Worm (Caenorhabditis elegans) whole organism, L4 larva: ENCODE data around the gene srh-303.

ENCODE experiments used
- F26F4.8 ChIP-seq: fragments of 200-800 bp; sonication (Bioruptor generic); conservative IDR thresholded peaks from 2 replicates; pipeline ENCODE4 v1.3.6; 2022; ENCODE audit warnings: missing genetic modification characterization, missing compliant biosample characterization
- F49E8.2 ChIP-seq: sonication (generic microtip); optimal IDR thresholded peaks from 2 replicates; lab custom pipeline; 2016; ENCODE audit warnings: missing compliant biosample characterization, mild to moderate bottlenecking, missing genetic modification characterization, borderline replicate concordance
- R02D3.7 ChIP-seq: fragments of 150-350 bp; sonication (generic microtip); optimal IDR thresholded peaks from 3 replicates; lab custom pipeline; 2014; ENCODE audit warnings: missing biosample characterization, missing genetic modification characterization
- T20F7.1 ChIP-seq: fragments of 200-800 bp; sonication (Bioruptor generic); optimal IDR thresholded peaks from 2 replicates; lab custom pipeline; 2018; ENCODE audit warnings: mild to moderate bottlenecking, missing genetic modification characterization, missing compliant biosample characterization
- T26A8.4 ChIP-seq: fragments of 200-800 bp; sonication (Bioruptor generic); IDR thresholded peaks from 2 replicates; pipeline ENCODE4 v1.3.6; 2022; ENCODE audit warnings: missing genetic modification characterization, missing compliant biosample characterization
- Y75B8A.6 ChIP-seq: fragments of 200-800 bp; sonication (Bioruptor generic); IDR thresholded peaks from 2 replicates; pipeline ENCODE4 v1.3.6; 2022; ENCODE audit warnings: missing genetic modification reagents, missing genetic modification characterization, missing compliant biosample characterization
- aha-1 ChIP-seq: fragments of 150-350 bp; peaks from one replicate; lab custom pipeline; 2014; ENCODE audit warnings: missing biosample characterization, missing genetic modification characterization
- attf-4 ChIP-seq: sonication (generic microtip); optimal IDR thresholded peaks from 3 replicates; lab custom pipeline; 2017; ENCODE audit warnings: missing biosample characterization, missing genetic modification characterization
- ceh-28 ChIP-seq: fragments of 150-350 bp; optimal IDR thresholded peaks from 2 replicates; lab custom pipeline; 2014; ENCODE audit warnings: missing biosample characterization, missing genetic modification reagents, missing genetic modification characterization
- ceh-32 ChIP-seq: sonication (generic microtip); optimal IDR thresholded peaks from 2 replicates; lab custom pipeline; 2016; ENCODE audit warnings: mild to moderate bottlenecking, missing genetic modification characterization, missing compliant biosample characterization; ENCODE audit not compliant: poor library complexity
- ces-1 ChIP-seq: fragments of 150-350 bp; sonication (generic microtip); optimal IDR thresholded peaks from 4 replicates; lab custom pipeline; 2014; ENCODE audit warnings: missing biosample characterization, missing genetic modification reagents, missing genetic modification characterization
- ctbp-1 ChIP-seq: fragments of 200-800 bp; sonication (Bioruptor generic); IDR thresholded peaks from 2 replicates; pipeline ENCODE4 v1.3.6; 2022; ENCODE audit warnings: missing genetic modification reagents, missing genetic modification characterization, missing compliant biosample characterization
- daf-16 ChIP-seq, 3 experiments: sonication (generic microtip); optimal IDR thresholded peaks; 2 replicates each; lab custom pipeline; 2016 to 2017; ENCODE audit warnings: missing genetic modification characterization in 3 of 3, missing genetic modification reagents in 3 of 3, mild to moderate bottlenecking in 2 of 3, missing compliant biosample characterization in 2 of 3, missing biosample characterization in 1 of 3, moderate library complexity in 1 of 3
- dmd-6 ChIP-seq: fragments of 200-800 bp; sonication (Bioruptor generic); IDR thresholded peaks from 2 replicates; pipeline ENCODE4 v1.3.6; 2022; ENCODE audit warnings: missing genetic modification reagents, missing genetic modification characterization, missing compliant biosample characterization
- dpl-1 ChIP-seq: fragments of 150-350 bp; optimal IDR thresholded peaks from 2 replicates; lab custom pipeline; 2014; ENCODE audit warnings: missing biosample characterization, missing genetic modification reagents, missing genetic modification characterization
- duxl-1 ChIP-seq: sonication (generic microtip); optimal IDR thresholded peaks from 2 replicates; lab custom pipeline; 2016; ENCODE audit warnings: mild to moderate bottlenecking, missing genetic modification characterization, moderate library complexity, missing compliant biosample characterization; ENCODE audit not compliant: poor library complexity
- dve-1 ChIP-seq: sonication (generic microtip); optimal IDR thresholded peaks from 2 replicates; lab custom pipeline; 2017; ENCODE audit warnings: antibody characterized with exemption, mild to moderate bottlenecking, missing genetic modification characterization, missing compliant biosample characterization; ENCODE audit not compliant: insufficient read depth
- fkh-10 ChIP-seq: fragments of 150-350 bp; optimal IDR thresholded peaks from 2 replicates; lab custom pipeline; 2014; ENCODE audit warnings: missing biosample characterization, missing genetic modification reagents, missing genetic modification characterization
- hif-1 ChIP-seq, 2 experiments: sonication (generic microtip); optimal IDR thresholded peaks; 2 replicates each; lab custom pipeline; 2016 to 2017; ENCODE audit warnings: missing compliant biosample characterization in 2 of 2, missing genetic modification characterization in 2 of 2, missing genetic modification reagents in 2 of 2, missing genotype in 2 of 2, mild to moderate bottlenecking in 1 of 2
- lin-38 ChIP-seq: fragments of 200-800 bp; sonication (Bioruptor generic); IDR thresholded peaks from 2 replicates; pipeline ENCODE4 v1.3.6; 2022; ENCODE audit warnings: missing genetic modification reagents, missing genetic modification characterization, missing compliant biosample characterization
- lin-39 ChIP-seq: fragments of 150-350 bp; optimal IDR thresholded peaks from 2 replicates; lab custom pipeline; 2014; ENCODE audit warnings: missing biosample characterization, missing genetic modification reagents, missing genetic modification characterization
- lir-3 ChIP-seq: sonication (generic microtip); optimal IDR thresholded peaks from 2 replicates; lab custom pipeline; 2016; ENCODE audit warnings: mild to moderate bottlenecking, missing genetic modification characterization, missing compliant biosample characterization
- madf-5 ChIP-seq, 2 experiments: fragments of 200-800 bp; sonication (Bioruptor generic); IDR thresholded peaks; 2 replicates each; pipeline ENCODE4 v1.3.6; 2022; ENCODE audit warnings: missing compliant biosample characterization in 2 of 2, missing genetic modification characterization in 2 of 2
- nhr-10 ChIP-seq: fragments of 150-350 bp; optimal IDR thresholded peaks from 2 replicates; lab custom pipeline; 2014; ENCODE audit warnings: missing biosample characterization, missing genetic modification characterization
- nhr-102 ChIP-seq: sonication (generic microtip); optimal IDR thresholded peaks from 2 replicates; lab custom pipeline; 2016; ENCODE audit warnings: mild to moderate bottlenecking, missing genetic modification characterization, moderate library complexity, missing compliant biosample characterization
- nhr-237 ChIP-seq: sonication (generic microtip); optimal IDR thresholded peaks from 2 replicates; lab custom pipeline; 2017; ENCODE audit warnings: missing biosample characterization, missing genetic modification characterization
- nhr-41 ChIP-seq: fragments of 200-800 bp; sonication (Bioruptor generic); IDR thresholded peaks from 2 replicates; pipeline ENCODE4 v1.3.6; 2022; ENCODE audit warnings: missing genetic modification reagents, missing genetic modification characterization, missing compliant biosample characterization
- nhr-42 ChIP-seq: fragments of 200-800 bp; sonication (Bioruptor generic); IDR thresholded peaks from 2 replicates; pipeline ENCODE4 v1.3.6; 2022; ENCODE audit warnings: missing genetic modification characterization, missing compliant biosample characterization
- nhr-77 ChIP-seq: fragments of 150-350 bp; optimal IDR thresholded peaks from 2 replicates; lab custom pipeline; 2014; ENCODE audit warnings: missing biosample characterization, missing genetic modification characterization
- pha-4 ChIP-seq, 2 experiments: fragments of 150-350 bp in 1 of 2; fragments of 200-800 bp in 1 of 2; sonication (Bioruptor generic) in 1 of 2; IDR thresholded peaks in 1 of 2; optimal IDR thresholded peaks in 1 of 2; 2 replicates each; pipeline versions ENCODE4 v1.3.6 to Lab custom; 2014 to 2022; ENCODE audit warnings: missing genetic modification characterization in 2 of 2, missing genetic modification reagents in 2 of 2, missing biosample characterization in 1 of 2, missing compliant biosample characterization in 1 of 2
- pqm-1 ChIP-seq: sonication (generic microtip); optimal IDR thresholded peaks from 2 replicates; lab custom pipeline; 2017; ENCODE audit warnings: missing biosample characterization, missing genetic modification characterization
- rbr-2 ChIP-seq: sonication (generic microtip); optimal IDR thresholded peaks from 2 replicates; lab custom pipeline; 2016; ENCODE audit warnings: missing genotype, missing genetic modification characterization, missing compliant biosample characterization
- set-16 ChIP-seq: fragments of 200-800 bp; sonication (Bioruptor generic); IDR thresholded peaks from 2 replicates; pipeline ENCODE4 v1.3.6; 2022; ENCODE audit warnings: missing genetic modification reagents, missing genetic modification characterization, missing compliant biosample characterization
- spr-3 ChIP-seq: fragments of 200-800 bp; sonication (Bioruptor generic); optimal IDR thresholded peaks from 2 replicates; lab custom pipeline; 2018; ENCODE audit warnings: mild to moderate bottlenecking, missing genetic modification characterization, missing compliant biosample characterization
- unc-39 ChIP-seq: sonication (generic microtip); optimal IDR thresholded peaks from 2 replicates; lab custom pipeline; 2017; ENCODE audit warnings: missing biosample characterization, missing genetic modification characterization
- unc-62 ChIP-seq, 3 experiments: fragments of 150-350 bp in 1 of 3; sonication (generic microtip); optimal IDR thresholded peaks in 2 of 3; peaks in 1 of 3; 1 replicate in 1 of 3; 2 replicates in 2 of 3; lab custom pipeline; 2014 to 2017; ENCODE audit warnings: missing biosample characterization in 3 of 3, missing genetic modification characterization in 3 of 3, missing genetic modification reagents in 3 of 3, missing genotype in 1 of 3
- zip-2 ChIP-seq: fragments of 150-350 bp; optimal IDR thresholded peaks from 2 replicates; lab custom pipeline; 2014; ENCODE audit warnings: missing biosample characterization, missing genetic modification characterization

srh-303 gene

DNA sequence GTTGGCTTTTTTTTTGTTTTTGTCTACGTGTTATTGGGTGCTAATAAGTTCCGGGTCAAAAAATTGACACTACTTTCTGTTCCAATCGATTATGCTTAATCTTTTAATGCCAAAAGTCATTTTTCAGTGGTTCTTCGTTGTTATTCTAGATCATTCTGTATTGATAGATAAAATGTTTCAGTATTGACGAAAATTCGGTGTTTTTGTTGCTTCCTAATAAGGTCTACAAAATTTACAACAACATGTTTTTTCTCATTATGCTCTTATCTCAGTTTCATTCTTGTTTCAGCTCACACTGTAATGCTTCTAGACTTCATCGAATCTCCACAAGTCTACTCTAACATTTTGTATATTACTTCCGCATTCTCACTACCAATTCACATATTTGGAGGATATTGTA, at the start of gene srh-303:
Gene srh-303 (plus strand): TSS at position 301 of the 400 bp plus-strand sequence.
- TF ChIP-seq ctbp-1 (GFP tag; lab: Robert Waterston, UW) (no peak), spr-3 (GFP tag; lab: Kevin White, UChicago) (no peak), R02D3.7 (tag; lab: Kevin White, UChicago) (no peak), ceh-28 (tag; lab: Kevin White, UChicago) (no peak), fkh-10 (GFP tag; lab: Kevin White, UChicago) (no peak), nhr-237 (tag; lab: Kevin White, UChicago) (no peak), lir-3 (tag; lab: Kevin White, UChicago) (no peak), zip-2 (tag; lab: Kevin White, UChicago) (no peak), F49E8.2 (tag; lab: Kevin White, UChicago) (no peak), T20F7.1 (GFP tag; lab: Kevin White, UChicago) (no peak), Y75B8A.6 (GFP tag; lab: Robert Waterston, UW) (no peak), duxl-1 (tag; lab: Kevin White, UChicago) (no peak), hif-1 (tag; optimal IDR thresholded peaks at IDR 0.05; lab: Kevin White, UChicago) (no peak)
- TF ChIP-seq, all 104 proteins: peak for 0

DNA sequence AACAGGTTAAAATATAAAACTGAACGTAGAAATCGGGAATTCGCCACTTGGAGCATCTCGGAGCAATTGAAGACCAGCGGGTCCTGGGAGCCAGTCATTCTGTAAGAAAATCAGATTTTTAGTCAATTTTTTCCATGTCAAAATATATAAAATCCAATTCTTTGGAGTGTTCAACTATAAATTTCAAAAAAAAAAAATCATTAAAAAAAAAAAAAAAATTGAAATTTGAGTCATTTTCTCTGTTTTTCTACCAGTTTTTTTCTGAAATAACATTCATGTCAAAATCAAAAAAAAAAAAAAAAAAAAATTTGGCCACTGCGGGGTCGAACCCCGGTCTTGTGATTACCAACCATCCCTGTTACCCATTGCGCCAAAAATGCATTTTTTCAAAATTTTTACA, 47.9 kb upstream of the srh-303 start, which contains the start of gene srab-12:
Gene srab-12 (minus strand): TSS at position 101 of the 400 bp plus-strand sequence.
- TF ChIP-seq unc-39 (tag; lab: Kevin White, UChicago) (no peak), ces-1 (GFP tag; lab: Kevin White, UChicago) (no peak), set-16 (GFP tag; lab: Robert Waterston, UW) (no peak), rbr-2 (tag; lab: Kevin White, UChicago) (no peak), dve-1 (tag; lab: Kevin White, UChicago) (no peak), attf-4 (no peak), lin-39 (tag; lab: Kevin White, UChicago) (no peak), nhr-42 (no peak), madf-5 (GFP tag; IDR thresholded peaks at IDR 0.05; lab: Robert Waterston, UW) (no peak), T26A8.4 (GFP tag; lab: Robert Waterston, UW) (no peak), nhr-102 (no peak), nhr-77 (tag; lab: Kevin White, UChicago) (no peak), lin-38 (GFP tag; lab: Robert Waterston, UW) (no peak), R02D3.7 (tag; lab: Kevin White, UChicago) (no peak), dpl-1 (no peak), F26F4.8 (GFP tag; lab: Robert Waterston, UW) (no peak), zip-2 (tag; lab: Kevin White, UChicago) (no peak)
- TF ChIP-seq, all 104 proteins: peak for 0

DNA sequence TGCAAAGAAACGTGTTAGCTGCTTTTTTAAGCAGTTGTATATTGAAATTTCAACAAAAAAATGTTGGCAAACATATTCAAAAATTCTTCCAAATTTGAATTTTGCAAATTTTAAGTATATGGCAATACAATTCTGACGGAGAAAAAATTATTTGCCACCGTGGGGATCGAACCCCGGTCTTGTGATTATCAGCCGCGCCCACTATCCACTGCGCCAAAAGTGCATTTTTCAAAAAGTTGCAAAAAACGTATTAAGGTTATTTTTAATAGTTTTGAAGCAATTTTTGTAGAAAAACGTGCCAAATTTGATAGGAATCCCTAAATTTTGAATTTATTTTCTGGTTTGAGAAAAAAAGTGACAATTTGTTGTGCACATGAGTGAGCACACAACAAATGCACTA, 47.1 kb upstream of the srh-303 start:
- TF ChIP-seq lin-38 (GFP tag; lab: Robert Waterston, UW) (no peak), daf-16 (GFP tag; optimal IDR thresholded peaks at IDR 0.05; lab: Kevin White, UChicago) (no peak), daf-16 (tag; optimal IDR thresholded peaks at IDR 0.05; lab: Kevin White, UChicago) (no peak), unc-62 (GFP tag; optimal IDR thresholded peaks at IDR 0.05 in 1 of 2; lab: Kevin White, UChicago) (peak in 1 of 2 experiments; percentile 90), unc-62 (tag; optimal IDR thresholded peaks at IDR 0.05; lab: Kevin White, UChicago) (no peak), ceh-32 (tag; lab: Kevin White, UChicago) (no peak), nhr-10 (no peak)
- TF ChIP-seq, all 104 proteins: peak for 1

ce11 chrV:17790191-17790590, 41.3 kb upstream of the srh-303 start, which contains the start of gene srh-290:
Gene srh-290 (plus strand): TSS chrV:17790491.
- TF ChIP-seq pha-4 (GFP tag; IDR thresholded peaks at IDR 0.05; lab: Robert Waterston, UW): no peak
- TF ChIP-seq pha-4 (tag; optimal IDR thresholded peaks at IDR 0.05; lab: Kevin White, UChicago): no peak
- no peak for TF ChIP-seq pqm-1
- no peak for TF ChIP-seq dmd-6 (GFP tag; lab: Robert Waterston, UW)
- TF ChIP-seq nhr-41: no peak
- TF ChIP-seq aha-1 (tag; lab: Kevin White, UChicago): peak; percentile 64
- peak in 1 of 2 experiments; percentile 20 for TF ChIP-seq unc-62 (GFP tag; optimal IDR thresholded peaks at IDR 0.05 in 1 of 2; lab: Kevin White, UChicago)
- no peak for TF ChIP-seq unc-62 (tag; optimal IDR thresholded peaks at IDR 0.05; lab: Kevin White, UChicago)
